Worm (Caenorhabditis elegans): ENCODE data around the gene C28A5.2.

C28A5.2 gene

DNA sequence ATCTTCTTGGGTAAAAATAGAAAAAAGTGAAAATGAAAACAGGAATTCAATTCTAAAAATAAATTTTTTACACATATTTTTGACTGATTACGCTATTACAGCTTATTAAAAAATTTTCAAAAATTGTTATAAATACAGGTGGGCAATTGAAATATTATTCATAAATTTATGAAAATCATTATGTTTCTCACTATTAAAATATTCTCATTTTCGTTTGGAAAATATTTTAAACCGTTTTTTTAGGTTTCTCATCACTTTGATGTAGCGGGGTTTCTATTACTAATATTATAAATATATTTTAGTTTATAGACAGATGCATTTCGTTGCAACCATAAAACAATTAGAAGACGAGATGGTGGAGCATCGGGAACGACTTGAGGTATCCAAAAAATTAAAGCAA, 42.2 kb downstream of the C28A5.2 start, which contains the start of gene R07E5.5:
Gene R07E5.5 (plus strand): TSS at position 301 of the 400 bp plus-strand sequence.
- no peak for TF ChIP-seq lin-15B (tag; optimal IDR thresholded peaks at IDR 0.05)
- no peak for TF ChIP-seq efl-1 (optimal IDR thresholded peaks at IDR 0.05)
- no peak for TF ChIP-seq efl-1 (GFP tag; optimal IDR thresholded peaks at IDR 0.05 in 1 of 2)

DNA sequence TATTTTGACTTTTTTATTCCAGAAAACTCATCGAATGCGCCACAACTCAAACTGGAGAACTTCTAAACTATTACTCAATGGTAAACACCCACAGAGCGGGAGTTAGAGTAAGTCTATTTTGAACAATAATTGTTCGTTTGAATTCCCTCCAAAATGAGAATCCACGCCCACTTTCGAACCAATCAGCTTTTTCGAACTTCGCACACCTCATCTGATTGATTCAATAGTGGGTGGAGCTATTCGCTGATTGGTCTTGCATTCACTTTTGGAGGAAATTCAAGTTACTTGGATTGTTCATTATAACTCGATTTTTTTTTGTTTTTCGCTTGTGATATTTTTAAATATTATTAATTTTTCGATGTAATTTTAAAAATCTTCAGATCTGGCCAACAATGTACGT, 43.5 kb downstream of the C28A5.2 start:
- no peak for TF ChIP-seq isw-1 (GFP tag; IDR thresholded peaks at IDR 0.05)
- TF ChIP-seq mdl-1 (tag; optimal IDR thresholded peaks at IDR 0.05), result no peak
- no peak for TF ChIP-seq ceh-63 (GFP tag; optimal IDR thresholded peaks at IDR 0.05)
- TF ChIP-seq dpl-1 (GFP tag; optimal IDR thresholded peaks at IDR 0.05), result no peak
- no peak for TF ChIP-seq nhr-77 (tag; optimal IDR thresholded peaks at IDR 0.05)
- TF ChIP-seq tbx-2 (tag; optimal IDR thresholded peaks at IDR 0.05), result no peak
- TF ChIP-seq elt-3 (tag; optimal IDR thresholded peaks at IDR 0.05), result no peak
- no peak for TF ChIP-seq mep-1 (tag; optimal IDR thresholded peaks at IDR 0.05)
- TF ChIP-seq Y116A8C.19 (tag; optimal IDR thresholded peaks at IDR 0.05; ENCODE audit: borderline replicate concordance), result no peak
- TF ChIP-seq fos-1 (tag; optimal IDR thresholded peaks at IDR 0.05), result no peak
- no peak for TF ChIP-seq C16A3.4 (tag; optimal IDR thresholded peaks at IDR 0.05)
- TF ChIP-seq unc-98 (GFP tag; IDR thresholded peaks at IDR 0.05), result no peak
- no peak for TF ChIP-seq nhr-47 (tag; optimal IDR thresholded peaks at IDR 0.05)
- no peak for TF ChIP-seq skn-1 (tag; optimal IDR thresholded peaks at IDR 0.05)
- no peak for TF ChIP-seq lir-3 (tag; optimal IDR thresholded peaks at IDR 0.05; ENCODE audit: poor library complexity)
- no peak for TF ChIP-seq ceh-88 (GFP tag; IDR thresholded peaks at IDR 0.05)
- TF ChIP-seq pag-3 (tag; optimal IDR thresholded peaks at IDR 0.05; ENCODE audit: borderline replicate concordance, insufficient read depth), result no peak
- TF ChIP-seq nhr-84 (tag; optimal IDR thresholded peaks at IDR 0.05), result no peak
- TF ChIP-seq blmp-1 (tag; optimal IDR thresholded peaks at IDR 0.05), result no peak
- no peak for TF ChIP-seq fkh-10 (GFP tag; optimal IDR thresholded peaks at IDR 0.05)

DNA sequence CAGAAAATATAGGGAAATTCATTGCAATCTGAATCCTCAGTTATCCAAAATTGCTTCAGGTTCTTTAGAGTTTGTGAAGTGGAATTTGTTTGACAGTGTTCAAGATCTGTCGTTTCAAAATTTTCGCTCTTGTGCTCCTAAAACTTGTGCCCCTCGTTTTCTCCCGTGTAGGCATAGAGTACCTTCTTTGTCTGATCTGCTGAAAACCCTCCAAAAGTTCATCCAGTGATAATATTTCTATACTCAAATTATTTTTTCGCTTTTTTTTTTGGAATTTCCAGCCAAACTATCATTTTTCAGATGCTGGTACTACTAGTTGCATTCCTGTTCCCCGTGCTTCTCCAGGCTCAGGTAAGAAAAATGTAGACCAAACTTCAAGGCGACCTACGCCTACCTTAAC, 44.8 kb downstream of the C28A5.2 start, which contains the start of gene R07E5.4:
Gene R07E5.4 (plus strand): TSS at position 301 of the 400 bp plus-strand sequence.
- no peak for TF ChIP-seq nhr-77 (tag; optimal IDR thresholded peaks at IDR 0.05)
- no peak for TF ChIP-seq aly-2 (tag; optimal IDR thresholded peaks at IDR 0.05)
- no peak for TF ChIP-seq lin-35 (GFP tag; optimal IDR thresholded peaks at IDR 0.05)
- no peak for TF ChIP-seq mep-1 (tag; optimal IDR thresholded peaks at IDR 0.05)
- TF ChIP-seq sptf-1 (tag; optimal IDR thresholded peaks at IDR 0.05), result no peak

DNA sequence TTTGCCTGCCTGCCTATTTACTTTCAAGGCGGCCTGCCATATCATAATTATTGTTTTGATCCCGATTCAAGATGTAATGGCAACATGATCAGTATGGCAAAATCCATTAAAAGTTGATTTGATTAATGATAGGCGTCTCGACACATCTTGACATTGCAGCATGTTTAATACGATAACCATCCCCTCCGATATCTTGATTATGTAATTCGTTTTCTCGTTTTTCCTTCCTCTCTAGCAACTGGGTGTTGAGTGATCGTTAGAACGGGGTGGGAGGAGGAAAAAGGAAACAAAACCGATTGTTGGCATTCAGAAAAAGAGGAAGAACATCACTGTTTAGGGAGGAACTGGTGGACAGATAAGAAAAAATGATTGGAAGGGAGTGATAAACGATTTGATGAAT, 47.4 kb downstream of the C28A5.2 start:
- TF ChIP-seq vab-15 (tag; optimal IDR thresholded peaks at IDR 0.05), result no peak
- TF ChIP-seq nhr-85 (tag), result peak; percentile 49
- no peak for TF ChIP-seq nhr-90 (tag; optimal IDR thresholded peaks at IDR 0.05; ENCODE audit: poor library complexity)
- peak in 1 of 6 experiments; percentile 39 for TF ChIP-seq elt-3 (tag; optimal IDR thresholded peaks at IDR 0.05)
- TF ChIP-seq blmp-1 (tag; optimal IDR thresholded peaks at IDR 0.05), result peak; percentile 72

DNA sequence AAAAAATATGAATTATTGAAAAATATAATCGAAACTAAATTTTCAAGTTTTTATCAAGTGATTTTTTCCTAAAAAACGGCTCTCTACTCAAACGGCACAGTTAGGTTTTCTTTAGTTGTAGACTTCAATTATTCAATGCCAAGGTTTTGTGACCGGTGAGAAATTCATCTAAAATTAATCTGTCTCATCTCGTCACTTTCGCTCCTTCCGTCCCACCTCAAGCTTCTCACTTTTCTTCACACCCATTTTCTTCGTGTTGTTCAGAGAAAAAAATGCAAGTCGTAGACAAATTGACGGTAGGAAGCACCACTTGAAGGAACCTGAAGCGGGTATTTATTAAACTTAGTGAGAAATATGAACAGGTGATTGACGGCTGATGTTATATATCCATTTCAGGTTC, 48.0 kb downstream of the C28A5.2 start:
- TF ChIP-seq blmp-1 (tag; optimal IDR thresholded peaks at IDR 0.05), result peak; percentile 88
- TF ChIP-seq nhr-76 (tag; optimal IDR thresholded peaks at IDR 0.05), result no peak

DNA sequence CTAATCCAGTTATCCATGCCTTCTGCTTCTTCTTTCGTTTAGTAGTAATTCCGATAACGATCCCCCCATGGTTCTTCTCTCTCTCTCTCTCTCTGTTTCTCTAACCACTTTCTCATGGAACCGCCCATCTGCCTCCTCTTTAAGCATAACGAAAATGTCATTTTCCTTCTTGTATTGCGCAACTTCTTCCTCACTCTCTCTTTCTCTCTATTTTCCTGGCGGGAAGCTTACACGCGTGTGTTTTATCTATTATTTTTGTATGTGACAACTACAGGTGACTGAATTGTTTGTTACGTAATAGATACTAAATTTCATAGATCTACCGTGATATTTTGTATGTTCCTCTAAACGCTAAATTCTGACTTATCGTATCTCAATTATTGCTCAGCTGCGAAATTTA, 48.9 kb downstream of the C28A5.2 start:
- TF ChIP-seq blmp-1 (tag; optimal IDR thresholded peaks at IDR 0.05) (peak; percentile 61), unc-30 (tag; optimal IDR thresholded peaks at IDR 0.05) (no peak)

Data from whole organism, L1 larva.